Fruit fly (Drosophila melanogaster) whole organism, embryonic: Measurements from ENCODE around the gene CG9782.

Source experiments
- CG10321 ChIP-seq: fragments of 200-800 bp; sonication (Bioruptor generic); IDR thresholded peaks from 2 replicates; pipeline ENCODE4 v1.3.6; 2022; ENCODE audit warnings: missing biosample characterization, missing genetic modification characterization
- CG11504 ChIP-seq: fragments of 200-800 bp; sonication (Bioruptor generic); optimal IDR thresholded peaks from 3 replicates; lab custom pipeline; 2019; ENCODE audit warnings: missing biosample characterization, mild to moderate bottlenecking, missing genetic modification characterization, moderate library complexity
- CG12744 ChIP-seq: fragments of 200-800 bp; sonication (Bioruptor generic); optimal IDR thresholded peaks from 2 replicates; lab custom pipeline; 2016; ENCODE audit warnings: missing biosample characterization, missing genetic modification characterization
- CG13775 ChIP-seq: fragments of 200-800 bp; sonication (Bioruptor generic); optimal IDR thresholded peaks from 3 replicates; lab custom pipeline; 2017; ENCODE audit warnings: missing biosample characterization, mild to moderate bottlenecking, missing genetic modification characterization
- CG15011 ChIP-seq: fragments of 200-800 bp; sonication (Bioruptor generic); optimal IDR thresholded peaks from 3 replicates; lab custom pipeline; 2018; ENCODE audit warnings: missing biosample characterization, mild to moderate bottlenecking, missing genetic modification characterization
- CG1832 ChIP-seq: fragments of 200-800 bp; sonication (Bioruptor generic); optimal IDR thresholded peaks from 2 replicates; lab custom pipeline; 2017; ENCODE audit warnings: missing biosample characterization, mild to moderate bottlenecking, missing genetic modification characterization, inconsistent platforms
- CG2129 ChIP-seq: fragments of 200-800 bp; sonication (Bioruptor generic); IDR thresholded peaks from 2 replicates; pipeline ENCODE4 v1.3.6; 2022; ENCODE audit warnings: missing biosample characterization, missing genetic modification characterization; ENCODE audit not compliant: partially characterized antibody
- CG2199 ChIP-seq: fragments of 200-800 bp; sonication (Bioruptor generic); IDR thresholded peaks from 3 replicates; pipeline ENCODE4 v1.3.6; 2022; ENCODE audit warnings: missing biosample characterization, missing genetic modification characterization
- CG2875 ChIP-seq: fragments of 200-800 bp; sonication (Bioruptor generic); optimal IDR thresholded peaks from 2 replicates; lab custom pipeline; 2017; ENCODE audit warnings: missing biosample characterization, mild to moderate bottlenecking, missing genetic modification characterization, missing genetic modification reagents
- CG32772 ChIP-seq: fragments of 200-800 bp; sonication (Bioruptor generic); IDR thresholded peaks from 2 replicates; pipeline ENCODE4 v1.3.6; 2022; ENCODE audit warnings: missing biosample characterization, missing genetic modification characterization
- CG34422 ChIP-seq: fragments of 200-800 bp; sonication (Bioruptor generic); IDR thresholded peaks from 3 replicates; pipeline ENCODE4 v1.3.6; 2022; ENCODE audit warnings: missing biosample characterization, missing genetic modification characterization
- CG3995 ChIP-seq: fragments of 200-800 bp; sonication (Bioruptor generic); optimal IDR thresholded peaks from 3 replicates; lab custom pipeline; 2016; ENCODE audit warnings: missing biosample characterization, missing genetic modification characterization
- CG6689 ChIP-seq: fragments of 200-800 bp; sonication (Bioruptor generic); IDR thresholded peaks from 2 replicates; pipeline ENCODE4 v1.3.6; 2022; ENCODE audit warnings: missing biosample characterization, missing genetic modification characterization
- CG7271 ChIP-seq: fragments of 200-800 bp; sonication (Bioruptor generic); optimal IDR thresholded peaks from 2 replicates; lab custom pipeline; 2018; ENCODE audit warnings: missing biosample characterization, mild to moderate bottlenecking, missing genetic modification characterization, moderate library complexity
- CG7357 ChIP-seq: fragments of 200-800 bp; sonication (Bioruptor generic); IDR thresholded peaks from 3 replicates; pipeline ENCODE4 v1.3.6; 2022; ENCODE audit warnings: missing biosample characterization, missing genetic modification characterization
- CG8290 ChIP-seq, 3 experiments: fragments of 200-800 bp; sonication (Bioruptor generic); optimal IDR thresholded peaks; 2 replicates each; lab custom pipeline; 2016 to 2019; ENCODE audit warnings: missing biosample characterization in 3 of 3, missing genetic modification characterization in 3 of 3, mild to moderate bottlenecking in 2 of 3, moderate library complexity in 1 of 3
- CG8478 ChIP-seq: fragments of >200 bp; optimal IDR thresholded peaks from 2 replicates; lab custom pipeline; 2018
- CG8765 ChIP-seq: fragments of 200-800 bp; sonication (Bioruptor generic); IDR thresholded peaks from 2 replicates; pipeline ENCODE4 v1.3.6; 2022; ENCODE audit warnings: missing biosample characterization, missing genetic modification characterization
- CG9437 ChIP-seq: fragments of 200-800 bp; sonication (Bioruptor generic); optimal IDR thresholded peaks from 2 replicates; lab custom pipeline; 2018; ENCODE audit warnings: missing biosample characterization, mild to moderate bottlenecking, missing genetic modification characterization
- CG9817 ChIP-seq: fragments of 200-800 bp; sonication (Bioruptor generic); optimal IDR thresholded peaks from 2 replicates; lab custom pipeline; 2018; ENCODE audit warnings: missing biosample characterization, mild to moderate bottlenecking, missing genetic modification characterization, moderate library complexity
- D19A ChIP-seq: fragments of 200-800 bp; optimal IDR thresholded peaks from 3 replicates; lab custom pipeline; 2019; ENCODE audit warnings: missing biosample characterization, mild to moderate bottlenecking, missing genetic modification characterization, moderate library complexity
- Dbx ChIP-seq: fragments of 200-800 bp; sonication (Bioruptor generic); IDR thresholded peaks from 3 replicates; pipeline ENCODE4 v1.3.6; 2022; ENCODE audit warnings: missing biosample characterization, missing genetic modification characterization
- E2f1 ChIP-seq: fragments of 200-800 bp; sonication (Bioruptor generic); IDR thresholded peaks from 2 replicates; pipeline ENCODE4 v1.3.6; 2022; ENCODE audit warnings: missing biosample characterization, missing genetic modification characterization
- Ets97D ChIP-seq: fragments of 200-800 bp; sonication (Bioruptor generic); optimal IDR thresholded peaks from 3 replicates; lab custom pipeline; 2016; ENCODE audit warnings: missing biosample characterization, missing genetic modification characterization
- Fer1 ChIP-seq: fragments of 200-800 bp; sonication (Bioruptor generic); optimal IDR thresholded peaks from 2 replicates; lab custom pipeline; 2017; ENCODE audit warnings: missing biosample characterization, mild to moderate bottlenecking, missing genetic modification characterization
- Kr ChIP-seq: fragments of 200-800 bp; sonication (Bioruptor generic); optimal IDR thresholded peaks from 2 replicates; lab custom pipeline; 2017; ENCODE audit warnings: missing biosample characterization, mild to moderate bottlenecking, missing genetic modification characterization
- Med ChIP-seq: fragments of 200-800 bp; sonication (Bioruptor generic); peaks from one replicate; lab custom pipeline; 2016; ENCODE audit warnings: missing biosample characterization, missing genetic modification characterization, mild to moderate bottlenecking, inconsistent platforms, moderate library complexity
- Meics ChIP-seq: fragments of 200-800 bp; sonication (Bioruptor generic); optimal IDR thresholded peaks from 2 replicates; lab custom pipeline; 2017; ENCODE audit warnings: missing biosample characterization, mild to moderate bottlenecking, missing genetic modification characterization
- NC2α ChIP-seq: fragments of 200-800 bp; sonication (Bioruptor generic); optimal IDR thresholded peaks from 2 replicates; lab custom pipeline; 2016; ENCODE audit warnings: missing biosample characterization, missing genetic modification characterization
- Oaz ChIP-seq: fragments of 200-800 bp; sonication (Bioruptor generic); IDR thresholded peaks from 2 replicates; pipeline ENCODE4 v1.3.6; 2022; ENCODE audit warnings: missing biosample characterization, missing genetic modification characterization
- Opbp ChIP-seq: fragments of 200-800 bp; sonication (Bioruptor generic); IDR thresholded peaks from 3 replicates; pipeline ENCODE4 v1.3.6; 2022; ENCODE audit warnings: missing biosample characterization, missing genetic modification characterization; ENCODE audit not compliant: partially characterized antibody
- Ptx1 ChIP-seq: fragments of 200-800 bp; sonication (Bioruptor generic); IDR thresholded peaks from 2 replicates; pipeline ENCODE4 v1.3.6; 2022; ENCODE audit warnings: missing biosample characterization, missing genetic modification characterization
- Trl ChIP-seq, 3 experiments: fragments of >200 bp in 2 of 3; fragments of 200-800 bp in 1 of 3; sonication (Bioruptor generic) in 1 of 3; optimal IDR thresholded peaks; 2 replicates in 1 of 3; 3 replicates in 2 of 3; lab custom pipeline; 2016 to 2017; ENCODE audit warnings: missing biosample characterization in 1 of 3, missing genetic modification characterization in 1 of 3
- cg ChIP-seq: fragments of 200-800 bp; sonication (Bioruptor generic); optimal IDR thresholded peaks from 3 replicates; lab custom pipeline; 2019; ENCODE audit warnings: missing biosample characterization, mild to moderate bottlenecking, missing genetic modification characterization, moderate library complexity
- ci ChIP-seq: fragments of 200-800 bp; sonication (Bioruptor generic); IDR thresholded peaks from 3 replicates; pipeline ENCODE4 v1.3.6; 2022; ENCODE audit warnings: missing biosample characterization, missing genetic modification characterization
- corto ChIP-seq: fragments of 200-800 bp; sonication (Bioruptor generic); optimal IDR thresholded peaks from 2 replicates; lab custom pipeline; 2016; ENCODE audit warnings: missing biosample characterization, mild to moderate bottlenecking, missing genetic modification characterization, moderate library complexity
- esg ChIP-seq: fragments of 200-800 bp; sonication (Bioruptor generic); conservative IDR thresholded peaks from 2 replicates; pipeline ENCODE4 v1.3.6; 2022; ENCODE audit warnings: missing biosample characterization, missing genetic modification characterization
- hbn ChIP-seq: fragments of 200-800 bp; sonication (Bioruptor generic); IDR thresholded peaks from 2 replicates; pipeline ENCODE4 v1.3.6; 2022; ENCODE audit warnings: missing biosample characterization, missing genetic modification characterization; ENCODE audit not compliant: partially characterized antibody
- hth ChIP-seq: fragments of >200 bp; optimal IDR thresholded peaks from 2 replicates; lab custom pipeline; 2017; ENCODE audit warnings: inconsistent platforms
- lbe ChIP-seq: fragments of 200-800 bp; sonication (Bioruptor generic); optimal IDR thresholded peaks from 2 replicates; lab custom pipeline; 2016; ENCODE audit warnings: missing biosample characterization, mild to moderate bottlenecking, missing genetic modification characterization
- nerfin-1 ChIP-seq: fragments of 200-800 bp; sonication (Bioruptor generic); optimal IDR thresholded peaks from 3 replicates; lab custom pipeline; 2019; ENCODE audit warnings: missing biosample characterization, mild to moderate bottlenecking, missing genetic modification characterization, moderate library complexity
- nerfin-2 ChIP-seq: fragments of 200-800 bp; sonication (Bioruptor generic); IDR thresholded peaks from 2 replicates; pipeline ENCODE4 v1.3.6; 2022; ENCODE audit warnings: missing biosample characterization, missing genetic modification characterization; ENCODE audit not compliant: partially characterized antibody
- nom ChIP-seq: fragments of 200-800 bp; sonication (Bioruptor generic); optimal IDR thresholded peaks from 2 replicates; lab custom pipeline; 2017; ENCODE audit warnings: missing biosample characterization, missing genetic modification characterization, mild to moderate bottlenecking, moderate library complexity, missing genetic modification reagents
- pita ChIP-seq: fragments of 200-800 bp; sonication (Bioruptor generic); optimal IDR thresholded peaks from 2 replicates; lab custom pipeline; 2017; ENCODE audit warnings: missing biosample characterization, mild to moderate bottlenecking, missing genetic modification characterization
- rib ChIP-seq: fragments of 200-800 bp; sonication (Bioruptor generic); IDR thresholded peaks from 2 replicates; pipeline ENCODE4 v1.3.6; 2022; ENCODE audit warnings: missing biosample characterization, missing genetic modification characterization
- sqz ChIP-seq: fragments of 200-800 bp; sonication (Bioruptor generic); optimal IDR thresholded peaks from 3 replicates; lab custom pipeline; 2018; ENCODE audit warnings: missing biosample characterization, mild to moderate bottlenecking, missing genetic modification characterization
- stwl ChIP-seq: fragments of 200-800 bp; sonication (Bioruptor generic); optimal IDR thresholded peaks from 3 replicates; lab custom pipeline; 2018; ENCODE audit warnings: missing biosample characterization, mild to moderate bottlenecking, missing genetic modification characterization, moderate library complexity
- z ChIP-seq: fragments of 200-800 bp; sonication (Bioruptor generic); IDR thresholded peaks from 3 replicates; pipeline ENCODE4 v1.3.6; 2022; ENCODE audit warnings: missing biosample characterization, missing genetic modification characterization

CG9782 gene

DNA sequence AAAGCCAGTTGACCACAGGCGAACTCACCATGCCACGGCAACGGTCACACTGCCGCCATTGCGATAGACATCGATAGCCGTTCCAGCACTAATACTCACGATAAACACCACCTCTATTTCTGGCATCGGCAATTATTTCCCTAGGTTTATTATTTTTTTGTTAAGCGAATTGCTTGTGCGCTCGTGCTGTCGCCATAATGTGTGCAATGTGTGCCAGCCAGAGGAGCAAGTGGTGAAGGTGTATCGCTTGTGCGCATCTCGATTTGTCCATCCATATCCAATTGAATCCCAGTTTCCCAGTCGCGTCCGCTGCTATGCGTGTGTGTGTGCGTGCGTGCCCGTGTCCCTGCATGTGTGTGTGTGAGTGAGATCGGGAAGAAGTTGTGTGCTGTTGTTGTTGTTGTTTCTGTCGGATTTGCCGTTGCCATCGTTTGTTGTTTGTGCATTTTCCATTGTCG is 10.8 kb downstream of the CG9782 start, which contains the start of gene mbt (continued):
- TF ChIP-seq CG2129 (GFP tag; lab: Robert Waterston, UW) (peak; percentile 48), Med (GFP tag; lab: Kevin White, UChicago) (peak; percentile 89), Fer1 (GFP tag; lab: Kevin White, UChicago) (peak; percentile 38)

DNA sequence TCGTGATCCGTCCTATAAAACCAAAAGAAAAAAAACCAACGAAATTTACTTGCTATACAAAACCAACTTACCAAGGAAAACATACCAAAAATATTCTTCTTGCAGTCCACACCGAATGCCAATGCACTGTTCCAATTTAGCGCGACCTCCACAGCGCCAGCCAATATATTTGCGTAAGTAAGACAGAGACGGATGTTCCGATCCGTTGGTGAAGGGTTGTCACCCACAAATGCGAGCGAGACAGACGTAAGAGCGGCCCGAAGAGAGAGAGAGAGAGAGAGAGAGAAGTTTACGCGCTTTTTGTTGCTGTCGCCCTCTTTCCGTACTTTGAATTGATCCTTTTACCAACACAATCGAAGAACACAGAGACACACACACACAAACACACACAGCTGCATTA is 13.6 kb downstream of the CG9782 start:
- TF ChIP-seq esg (GFP tag; lab: Robert Waterston, UW), result no peak
- TF ChIP-seq Meics (GFP tag; lab: Kevin White, UChicago), result no peak
- peak in 1 of 2 experiments; percentile 31 for TF ChIP-seq Trl (optimal IDR thresholded peaks at IDR 0.05; lab: Kevin White, UChicago)
- no peak for TF ChIP-seq Trl (GFP tag; optimal IDR thresholded peaks at IDR 0.05; lab: Kevin White, UChicago)
- TF ChIP-seq CG7271 (tag; lab: Kevin White, UChicago), result no peak
- no peak for TF ChIP-seq z
- TF ChIP-seq ci (GFP tag; lab: Robert Waterston, UW), result no peak; the same call in 2 of the 3 replicates
- peak; percentile 46 for TF ChIP-seq Kr (GFP tag; lab: Kevin White, UChicago)
- TF ChIP-seq stwl, result peak; percentile 7
- TF ChIP-seq hth (lab: Kevin White, UChicago), result no peak
- TF ChIP-seq Ptx1 (GFP tag; lab: Robert Waterston, UW), result no peak
- TF ChIP-seq CG15011 (GFP tag; lab: Kevin White, UChicago), result no peak
- no peak for TF ChIP-seq CG2875
- TF ChIP-seq CG13775 (GFP tag; lab: Kevin White, UChicago), result no peak
- TF ChIP-seq CG1832 (GFP tag; lab: Kevin White, UChicago), result peak; percentile 92
- TF ChIP-seq CG9437, result no peak
- TF ChIP-seq CG9817 (tag; lab: Kevin White, UChicago), result no peak
- TF ChIP-seq CG8478, result peak; percentile 75
- TF ChIP-seq CG8765 (GFP tag; lab: Robert Waterston, UW), result no peak
- no peak for TF ChIP-seq CG3995 (GFP tag; lab: Kevin White, UChicago)
- peak; percentile 35 for TF ChIP-seq nom
- no peak for TF ChIP-seq NC2α (GFP tag; lab: Kevin White, UChicago)
- TF ChIP-seq CG8290 (GFP tag; optimal IDR thresholded peaks at IDR 0.05; lab: Kevin White, UChicago), result peak; percentile 1
- TF ChIP-seq CG8290 (tag; optimal IDR thresholded peaks at IDR 0.05; lab: Kevin White, UChicago), result no peak
- peak; percentile 81 for TF ChIP-seq CG10321
- no peak for TF ChIP-seq E2f1
- no peak for TF ChIP-seq Dbx (GFP tag; lab: Robert Waterston, UW)
- TF ChIP-seq CG7357 (GFP tag; lab: Robert Waterston, UW), result no peak
- peak; percentile 66 for TF ChIP-seq cg (GFP tag; lab: Kevin White, UChicago)
- TF ChIP-seq CG6689 (GFP tag; lab: Robert Waterston, UW), result no peak
- TF ChIP-seq D19A (tag; lab: Kevin White, UChicago), result peak; percentile 87
- 0 out of 3 replicates have a peak, but pooled peaks have one; percentile 15 for TF ChIP-seq Opbp (GFP tag; lab: Robert Waterston, UW)
- no peak for TF ChIP-seq nerfin-2 (GFP tag; lab: Robert Waterston, UW)
- peak; percentile 84 for TF ChIP-seq nerfin-1
- peak; percentile 73; the same call in 1 of the 3 replicates for TF ChIP-seq CG2199
- TF ChIP-seq Oaz, result no peak
- TF ChIP-seq, all 482 proteins: peak for 13

dm6 chrX:16599770-16600169 is 21.6 kb downstream of the CG9782 start:
- TF ChIP-seq lbe (GFP tag; lab: Kevin White, UChicago) (peak; percentile 60), rib (GFP tag; lab: Robert Waterston, UW) (peak; percentile 37; the same call in 1 of the 2 replicates), CG12744 (GFP tag; lab: Kevin White, UChicago) (no peak), nom (peak; percentile 100), CG32772 (peak; percentile 63), cg (GFP tag; lab: Kevin White, UChicago) (peak; percentile 74), hbn (no peak), corto (GFP tag; lab: Kevin White, UChicago) (peak; percentile 67), CG11504 (tag; lab: Kevin White, UChicago) (no peak), CG34422 (GFP tag; lab: Robert Waterston, UW) (peak; percentile 29; the same call in 1 of the 3 replicates), sqz (GFP tag; lab: Kevin White, UChicago) (peak; percentile 90), pita (GFP tag; lab: Kevin White, UChicago) (no peak), Ets97D (GFP tag; lab: Kevin White, UChicago) (no peak), Trl (optimal IDR thresholded peaks at IDR 0.05; lab: Kevin White, UChicago) (peak; percentile 42 to 58), Trl (GFP tag; optimal IDR thresholded peaks at IDR 0.05; lab: Kevin White, UChicago) (no peak)
